Fruit fly (Drosophila melanogaster): Measurements from ENCODE around the gene RpL26.

RpL26 gene

DNA sequence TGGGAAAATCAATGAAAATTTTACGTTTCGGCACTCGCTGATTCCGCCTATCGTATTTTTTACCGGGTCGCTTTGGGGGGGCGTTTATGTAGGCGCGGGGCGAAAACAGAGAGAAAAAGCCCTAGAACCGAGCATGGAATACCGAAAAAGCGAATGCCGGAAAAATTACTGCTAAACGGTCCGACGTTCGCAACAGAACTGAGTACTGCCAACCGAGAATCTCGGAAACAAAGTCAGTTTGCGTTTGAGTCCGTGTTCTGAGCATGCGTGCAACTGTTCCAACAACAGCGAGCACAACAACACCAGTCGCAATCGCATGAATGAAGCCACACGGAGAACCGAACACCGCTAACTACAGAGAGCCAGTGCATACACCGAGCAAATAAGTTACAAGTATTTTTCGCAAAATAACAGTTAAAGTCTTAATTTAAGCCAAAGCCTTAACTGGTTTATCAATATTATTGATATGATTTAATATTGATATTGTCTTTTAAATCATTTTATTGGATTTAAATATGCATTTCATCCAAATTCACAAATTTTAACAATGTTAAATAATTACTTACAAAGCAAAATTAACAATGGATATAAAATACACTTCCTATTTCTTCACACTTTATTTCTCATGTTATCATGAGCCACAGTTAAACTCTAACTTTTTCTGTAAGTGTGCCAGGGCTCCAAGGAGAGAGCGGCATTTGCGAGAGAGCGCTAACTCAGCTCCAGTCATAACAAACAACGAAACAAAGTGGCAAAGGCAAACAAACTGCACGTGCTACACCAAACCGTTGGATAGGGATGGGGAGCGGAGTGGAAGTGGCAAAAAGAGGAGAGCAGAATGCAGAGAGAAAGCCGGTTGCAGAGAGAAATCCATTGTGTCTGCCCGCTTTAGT lies 8.1 kb upstream of the RpL26 start, which contains the start of gene CG3961 (continued):
- TF ChIP-seq Mrtf (GFP tag; IDR thresholded peaks at IDR 0.05) = peak; percentile 84; the same call in 1 of the 3 replicates
- TF ChIP-seq Sry-δ (GFP tag; optimal IDR thresholded peaks at IDR 0.05) = peak; percentile 43
- TF ChIP-seq CG17802 (tag; optimal IDR thresholded peaks at IDR 0.05) = peak; percentile 74
- TF ChIP-seq Opbp (GFP tag; IDR thresholded peaks at IDR 0.05; ENCODE audit: partially characterized antibody) = no peak
- peak; percentile 78 for TF ChIP-seq tup (GFP tag; optimal IDR thresholded peaks at IDR 0.05)
- TF ChIP-seq ken (GFP tag; IDR thresholded peaks at IDR 0.05) = peak; percentile 80; the same call in 2 of the 3 replicates
- TF ChIP-seq knrl (GFP tag; IDR thresholded peaks at IDR 0.05; ENCODE audit: partially characterized antibody) = no peak
- peak; percentile 90 for TF ChIP-seq CG7987 (GFP tag; optimal IDR thresholded peaks at IDR 0.05)
- TF ChIP-seq dmrt11E (tag; optimal IDR thresholded peaks at IDR 0.05) = peak; percentile 98
- TF ChIP-seq oc (tag; optimal IDR thresholded peaks at IDR 0.05) = peak; percentile 93
- peak; percentile 97 for TF ChIP-seq HLHmδ (GFP tag; optimal IDR thresholded peaks at IDR 0.05)
- peak; percentile 52 for TF ChIP-seq zfh2 (GFP tag; optimal IDR thresholded peaks at IDR 0.05)
- TF ChIP-seq jumu (GFP tag; optimal IDR thresholded peaks at IDR 0.05) = peak; percentile 75
- TF ChIP-seq CG12071 (GFP tag; optimal IDR thresholded peaks at IDR 0.05) = peak; percentile 72
- peak; percentile 90 for TF ChIP-seq CG16863 (GFP tag; optimal IDR thresholded peaks at IDR 0.05)
- peak; percentile 94 for TF ChIP-seq esg (GFP tag; conservative IDR thresholded peaks at IDR 0.05)
- peak; percentile 86 for TF ChIP-seq Mes4 (GFP tag; optimal IDR thresholded peaks at IDR 0.05)
- peak; percentile 83 for TF ChIP-seq CG8089 (GFP tag; optimal IDR thresholded peaks at IDR 0.05)
- TF ChIP-seq CG13296 (GFP tag; optimal IDR thresholded peaks at IDR 0.05) = peak; percentile 97
- no peak for TF ChIP-seq Lpt (GFP tag; optimal IDR thresholded peaks at IDR 0.05)
- TF ChIP-seq wdn (GFP tag; IDR thresholded peaks at IDR 0.05) = peak; percentile 80
- no peak for TF ChIP-seq D (optimal IDR thresholded peaks at IDR 0.05)
- peak; percentile 99 for TF ChIP-seq D (GFP tag; optimal IDR thresholded peaks at IDR 0.05)
- TF ChIP-seq zfh1 (GFP tag; IDR thresholded peaks at IDR 0.05) = peak; percentile 85
- TF ChIP-seq sima (GFP tag; optimal IDR thresholded peaks at IDR 0.05) = peak; percentile 30
- peak; percentile 77 for TF ChIP-seq Hmx (GFP tag; optimal IDR thresholded peaks at IDR 0.05)
- TF ChIP-seq otp (GFP tag; IDR thresholded peaks at IDR 0.05) = 0 out of 3 replicates have a peak, but pooled peaks have one; percentile 63
- TF ChIP-seq wek (GFP tag; optimal IDR thresholded peaks at IDR 0.05) = peak; percentile 67
- TF ChIP-seq CG9817 (tag; optimal IDR thresholded peaks at IDR 0.05) = peak; percentile 91
- TF ChIP-seq crp (GFP tag; optimal IDR thresholded peaks at IDR 0.05) = peak in 1 of 2 experiments; percentile 72
- TF ChIP-seq schlank (tag; optimal IDR thresholded peaks at IDR 0.05) = peak; percentile 75
- peak; percentile 95 for TF ChIP-seq HmgZ (tag; optimal IDR thresholded peaks at IDR 0.05)
- TF ChIP-seq Nf-YA (GFP tag; IDR thresholded peaks at IDR 0.05) = peak; percentile 76
- TF ChIP-seq psq (GFP tag; optimal IDR thresholded peaks at IDR 0.05) = peak; percentile 89
- peak; percentile 96 for TF ChIP-seq Chrac-16 (GFP tag; optimal IDR thresholded peaks at IDR 0.05)
- TF ChIP-seq Aef1 (GFP tag; IDR thresholded peaks at IDR 0.05) = peak; percentile 84
- peak; percentile 90; the same call in 1 of the 2 replicates for TF ChIP-seq Awh (GFP tag; IDR thresholded peaks at IDR 0.05)
- peak; percentile 58 for TF ChIP-seq Myb (GFP tag; optimal IDR thresholded peaks at IDR 0.05)
- TF ChIP-seq klu (GFP tag; IDR thresholded peaks at IDR 0.05) = peak; percentile 91
- no peak for TF ChIP-seq Elba2 (GFP tag; optimal IDR thresholded peaks at IDR 0.05)
- TF ChIP-seq ab (GFP tag; optimal IDR thresholded peaks at IDR 0.05) = peak; percentile 39
- TF ChIP-seq CG13894 (tag; optimal IDR thresholded peaks at IDR 0.05) = no peak
- TF ChIP-seq CG11093 (GFP tag; IDR thresholded peaks at IDR 0.05) = peak; percentile 92
- TF ChIP-seq pum (GFP tag; optimal IDR thresholded peaks at IDR 0.05) = peak; percentile 87
- no peak for TF ChIP-seq zen2 (GFP tag; IDR thresholded peaks at IDR 0.05; ENCODE audit: partially characterized antibody)
- TF ChIP-seq grau (tag; optimal IDR thresholded peaks at IDR 0.05) = peak; percentile 98
- TF ChIP-seq her (GFP tag; optimal IDR thresholded peaks at IDR 0.05) = peak; percentile 60
- no peak for TF ChIP-seq mld (GFP tag; IDR thresholded peaks at IDR 0.05; ENCODE audit: partially characterized antibody)
- peak; percentile 99 for TF ChIP-seq sens (GFP tag)
